Worm (Caenorhabditis elegans) whole organism, midembryonic: ENCODE results near the gene lap-2.
A peak's percentile ranks its signal among the peaks of the same experiment; 100 is the strongest.

Source experiments
- T22C8.4 ChIP-seq: fragments of 200-800 bp; sonication (Bioruptor generic); IDR thresholded peaks from 2 replicates; pipeline ENCODE4 v1.3.6; 2022; ENCODE audit warnings: missing genetic modification characterization, missing compliant biosample characterization
- cog-1 ChIP-seq: sonication (generic microtip); optimal IDR thresholded peaks from 2 replicates; lab custom pipeline; 2016; ENCODE audit warnings: missing genetic modification characterization, missing compliant biosample characterization
- flt-1 ChIP-seq: fragments of 200-800 bp; sonication (Bioruptor generic); IDR thresholded peaks from 2 replicates; pipeline ENCODE4 v1.3.6; 2022; ENCODE audit warnings: missing genetic modification characterization, missing compliant biosample characterization
- klf-2 ChIP-seq: fragments of 200-800 bp; sonication (Bioruptor generic); conservative IDR thresholded peaks from 2 replicates; pipeline ENCODE4 v1.3.6; 2022; ENCODE audit warnings: missing genetic modification reagents, missing genetic modification characterization, missing compliant biosample characterization
- med-1 ChIP-seq: sonication (generic microtip); optimal IDR thresholded peaks from 2 replicates; lab custom pipeline; 2017; ENCODE audit warnings: missing genetic modification characterization, mild to moderate bottlenecking, missing compliant biosample characterization, antibody characterized with exemption, missing genetic modification reagents; ENCODE audit not compliant: insufficient read depth
- tab-1 ChIP-seq: fragments of 200-800 bp; sonication (Bioruptor generic); IDR thresholded peaks from 2 replicates; pipeline ENCODE4 v1.3.6; 2022; ENCODE audit warnings: missing genetic modification characterization, missing compliant biosample characterization
- ztf-29 ChIP-seq: fragments of 200-800 bp; sonication (Bioruptor generic); IDR thresholded peaks from 2 replicates; pipeline ENCODE4 v1.3.6; 2022; ENCODE audit warnings: missing genetic modification reagents, missing genetic modification characterization, missing compliant biosample characterization

DNA sequence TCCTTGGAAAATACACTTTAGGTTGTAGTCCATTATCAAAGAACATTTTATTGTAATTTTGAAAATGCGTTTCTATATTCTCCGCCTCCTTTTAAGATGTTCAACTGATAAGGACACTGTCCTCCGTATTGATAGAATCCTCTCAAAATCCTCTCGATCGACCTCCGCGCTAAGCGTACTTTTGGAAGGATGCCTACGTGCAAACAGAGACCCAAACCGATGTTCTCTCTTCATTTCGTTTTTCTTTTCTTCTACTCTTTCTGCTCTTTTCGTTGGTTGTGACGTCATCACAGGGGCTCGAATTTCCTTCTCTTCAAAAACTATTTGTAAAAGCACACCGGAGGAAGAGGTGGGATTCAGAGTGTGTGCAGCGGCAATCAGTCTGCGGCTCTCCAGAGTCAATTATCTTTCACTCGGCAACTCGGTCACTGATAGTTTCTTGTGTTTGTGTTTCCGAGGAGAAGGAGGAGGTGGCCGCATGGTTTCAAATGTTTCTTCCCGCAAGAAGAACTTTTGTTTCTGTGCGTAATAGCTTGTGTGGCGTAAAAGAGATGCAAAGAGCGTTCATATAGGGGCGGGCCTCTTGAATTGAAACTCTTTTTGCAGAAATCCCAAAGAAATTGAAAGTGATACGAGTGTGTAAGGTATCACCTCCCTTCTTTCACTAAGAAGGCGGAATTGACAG, 39.1 kb downstream of the lap-2 start, which contains the start of gene C34B4.2:
- no peak for TF ChIP-seq flt-1 (GFP tag; lab: Robert Waterston, UW)
- no peak for TF ChIP-seq klf-2 (GFP tag; lab: Robert Waterston, UW)
- no peak for TF ChIP-seq T22C8.4 (GFP tag; lab: Robert Waterston, UW)
- TF ChIP-seq tab-1 (GFP tag; lab: Robert Waterston, UW): no peak
- no peak for TF ChIP-seq ztf-29
- no peak for TF ChIP-seq med-1 (GFP tag; lab: Kevin White, UChicago)
- TF ChIP-seq cog-1: peak; percentile 6
